Fruit fly (Drosophila melanogaster) whole organism, embryonic: ENCODE data around the gene salm.
A peak's percentile ranks its signal among the peaks of the same experiment; 100 is the strongest.

Source experiments
- BtbVII ChIP-seq: fragments of 200-800 bp; sonication (Bioruptor generic); optimal IDR thresholded peaks from 3 replicates; lab custom pipeline; 2017; ENCODE audit warnings: missing biosample characterization, mild to moderate bottlenecking, missing genetic modification characterization
- CG10147 ChIP-seq: fragments of 200-800 bp; sonication (Bioruptor generic); optimal IDR thresholded peaks from 2 replicates; lab custom pipeline; 2019; ENCODE audit warnings: missing biosample characterization, mild to moderate bottlenecking, missing genetic modification characterization, moderate library complexity
- CG10321 ChIP-seq: fragments of 200-800 bp; sonication (Bioruptor generic); IDR thresholded peaks from 2 replicates; pipeline ENCODE4 v1.3.6; 2022; ENCODE audit warnings: missing biosample characterization, missing genetic modification characterization
- CG10366 ChIP-seq: fragments of 200-800 bp; sonication (Bioruptor generic); IDR thresholded peaks from 2 replicates; pipeline ENCODE4 v1.3.6; 2022; ENCODE audit warnings: missing biosample characterization, missing genetic modification characterization
- CG10959 ChIP-seq: fragments of 200-800 bp; sonication (Bioruptor generic); IDR thresholded peaks from 2 replicates; pipeline ENCODE4 v1.3.6; 2022; ENCODE audit warnings: missing biosample characterization, missing genetic modification characterization
- CG13123 ChIP-seq: fragments of 200-800 bp; sonication (Bioruptor generic); optimal IDR thresholded peaks from 2 replicates; lab custom pipeline; 2016; ENCODE audit warnings: missing biosample characterization, missing genetic modification characterization
- CG14860 ChIP-seq: fragments of 200-800 bp; sonication (Bioruptor generic); IDR thresholded peaks from 3 replicates; pipeline ENCODE4 v1.3.6; 2022; ENCODE audit warnings: missing biosample characterization, missing genetic modification characterization; ENCODE audit not compliant: partially characterized antibody
- CG14965 ChIP-seq: fragments of 200-800 bp; sonication (Bioruptor generic); optimal IDR thresholded peaks from 2 replicates; lab custom pipeline; 2016; ENCODE audit warnings: missing biosample characterization, missing genetic modification characterization, borderline replicate concordance
- CG15479 ChIP-seq: fragments of 200-800 bp; sonication (Bioruptor generic); optimal IDR thresholded peaks from 3 replicates; lab custom pipeline; 2019; ENCODE audit warnings: missing biosample characterization, mild to moderate bottlenecking, missing genetic modification characterization, moderate library complexity
- CG17186 ChIP-seq: fragments of 200-800 bp; sonication (Bioruptor generic); optimal IDR thresholded peaks from 3 replicates; lab custom pipeline; 2017; ENCODE audit warnings: missing biosample characterization, missing genetic modification reagents, missing genetic modification characterization
- CG17568 ChIP-seq: fragments of 200-800 bp; sonication (Bioruptor generic); optimal IDR thresholded peaks from 2 replicates; lab custom pipeline; 2018; ENCODE audit warnings: missing biosample characterization, mild to moderate bottlenecking, missing genetic modification characterization, moderate library complexity
- CG18619 ChIP-seq: fragments of 200-800 bp; sonication (Bioruptor generic); optimal IDR thresholded peaks from 3 replicates; lab custom pipeline; 2017; ENCODE audit warnings: missing biosample characterization, mild to moderate bottlenecking, missing genetic modification characterization
- CG30020 ChIP-seq: fragments of 200-800 bp; optimal IDR thresholded peaks from 2 replicates; lab custom pipeline; 2019; ENCODE audit warnings: missing biosample characterization, mild to moderate bottlenecking, missing genetic modification characterization, moderate library complexity
- CG31441 ChIP-seq: fragments of 200-800 bp; sonication (Bioruptor generic); IDR thresholded peaks from 2 replicates; pipeline ENCODE4 v1.3.6; 2022; ENCODE audit warnings: missing biosample characterization, missing genetic modification characterization
- CG3407 ChIP-seq: fragments of 200-800 bp; sonication (Bioruptor generic); optimal IDR thresholded peaks from 2 replicates; lab custom pipeline; 2018; ENCODE audit warnings: missing biosample characterization, mild to moderate bottlenecking, missing genetic modification characterization
- CG34224 ChIP-seq: fragments of 200-800 bp; sonication (Bioruptor generic); IDR thresholded peaks from 3 replicates; pipeline ENCODE4 v1.3.6; 2022; ENCODE audit warnings: missing biosample characterization, missing genetic modification characterization; ENCODE audit not compliant: partially characterized antibody
- CG43689 ChIP-seq: fragments of 200-800 bp; sonication (Bioruptor generic); IDR thresholded peaks from 2 replicates; pipeline ENCODE4 v1.3.6; 2022; ENCODE audit warnings: missing biosample characterization, missing genetic modification characterization
- CG4424 ChIP-seq: fragments of 200-800 bp; sonication (Bioruptor generic); optimal IDR thresholded peaks from 3 replicates; lab custom pipeline; 2016; ENCODE audit warnings: missing biosample characterization, missing genetic modification characterization
- CG4730 ChIP-seq: fragments of 200-800 bp; sonication (Bioruptor generic); IDR thresholded peaks from 2 replicates; pipeline ENCODE4 v1.3.6; 2022; ENCODE audit warnings: missing biosample characterization, missing genetic modification characterization
- CG5953 ChIP-seq: fragments of 200-800 bp; sonication (Bioruptor generic); IDR thresholded peaks from 2 replicates; pipeline ENCODE4 v1.3.6; 2022; ENCODE audit warnings: missing biosample characterization, missing genetic modification characterization
- CG6854 ChIP-seq: fragments of 200-800 bp; sonication (Bioruptor generic); optimal IDR thresholded peaks from 3 replicates; lab custom pipeline; 2017; ENCODE audit warnings: missing biosample characterization, mild to moderate bottlenecking, missing genetic modification characterization
- CG7556 ChIP-seq: fragments of 200-800 bp; sonication (Bioruptor generic); optimal IDR thresholded peaks from 2 replicates; lab custom pipeline; 2017; ENCODE audit warnings: missing biosample characterization, mild to moderate bottlenecking, missing genetic modification characterization
- CG8359 ChIP-seq: fragments of 200-800 bp; sonication (Bioruptor generic); optimal IDR thresholded peaks from 2 replicates; lab custom pipeline; 2017; ENCODE audit warnings: missing biosample characterization, mild to moderate bottlenecking, missing genetic modification characterization, borderline replicate concordance
- CG9727 ChIP-seq: fragments of 200-800 bp; sonication (Bioruptor generic); optimal IDR thresholded peaks from 3 replicates; lab custom pipeline; 2017; ENCODE audit warnings: missing biosample characterization, mild to moderate bottlenecking, missing genetic modification characterization
- CoRest ChIP-seq: fragments of 200-800 bp; sonication (Bioruptor generic); optimal IDR thresholded peaks from 3 replicates; lab custom pipeline; 2018; ENCODE audit warnings: missing biosample characterization, mild to moderate bottlenecking, missing genetic modification characterization, moderate library complexity
- Dad ChIP-seq: fragments of 200-800 bp; sonication (Bioruptor generic); optimal IDR thresholded peaks from 3 replicates; lab custom pipeline; 2016; ENCODE audit warnings: missing biosample characterization, missing genetic modification characterization
- E2f1 ChIP-seq: fragments of 200-800 bp; sonication (Bioruptor generic); IDR thresholded peaks from 2 replicates; pipeline ENCODE4 v1.3.6; 2022; ENCODE audit warnings: missing biosample characterization, missing genetic modification characterization
- Elba2 ChIP-seq: fragments of 200-800 bp; sonication (Bioruptor generic); optimal IDR thresholded peaks from 3 replicates; lab custom pipeline; 2016; ENCODE audit warnings: missing biosample characterization, missing genetic modification characterization
- H15 ChIP-seq: fragments of 200-800 bp; sonication (Bioruptor generic); IDR thresholded peaks from 3 replicates; pipeline ENCODE4 v1.3.6; 2022; ENCODE audit warnings: missing biosample characterization, missing genetic modification characterization
- Sox100B ChIP-seq: fragments of 200-800 bp; sonication (Bioruptor generic); optimal IDR thresholded peaks from 3 replicates; lab custom pipeline; 2018; ENCODE audit warnings: missing biosample characterization, mild to moderate bottlenecking, missing genetic modification characterization
- Stat92E ChIP-seq, 3 experiments: fragments of >200 bp in 2 of 3; fragments of 200-800 bp in 1 of 3; sonication (Bioruptor generic) in 1 of 3; optimal IDR thresholded peaks; 2 replicates each; lab custom pipeline; 2017 to 2019; ENCODE audit warnings: missing biosample characterization in 3 of 3, missing genetic modification characterization in 3 of 3, mild to moderate bottlenecking in 1 of 3, moderate library complexity in 1 of 3
- Usf ChIP-seq: fragments of 200-800 bp; sonication (Bioruptor generic); optimal IDR thresholded peaks from 2 replicates; lab custom pipeline; 2017; ENCODE audit warnings: missing genotype, missing biosample characterization, missing genetic modification characterization
- Xrp1 ChIP-seq: fragments of 200-800 bp; sonication (Bioruptor generic); IDR thresholded peaks from 2 replicates; pipeline ENCODE4 v1.3.6; 2022; ENCODE audit warnings: missing biosample characterization, missing genetic modification characterization
- ac ChIP-seq: fragments of 200-800 bp; sonication (Bioruptor generic); optimal IDR thresholded peaks from 3 replicates; lab custom pipeline; 2017; ENCODE audit warnings: missing biosample characterization, mild to moderate bottlenecking, missing genetic modification characterization
- ase ChIP-seq: fragments of 200-800 bp; sonication (Bioruptor generic); IDR thresholded peaks from 3 replicates; pipeline ENCODE4 v1.3.6; 2022; ENCODE audit warnings: missing biosample characterization, missing genetic modification characterization
- ash1 ChIP-seq: fragments of 200-800 bp; sonication (Bioruptor generic); optimal IDR thresholded peaks from 2 replicates; lab custom pipeline; 2018; ENCODE audit warnings: missing biosample characterization, mild to moderate bottlenecking, missing genetic modification characterization
- bab2 ChIP-seq: fragments of 200-800 bp; sonication (Bioruptor generic); optimal IDR thresholded peaks from 2 replicates; lab custom pipeline; 2016; ENCODE audit warnings: missing biosample characterization, missing genetic modification characterization
- chinmo ChIP-seq: fragments of 200-800 bp; sonication (Bioruptor generic); IDR thresholded peaks from 4 replicates; pipeline ENCODE4 v1.3.6; 2022; ENCODE audit warnings: missing biosample characterization, missing genetic modification characterization; ENCODE audit not compliant: partially characterized antibody
- ftz-f1 ChIP-seq: fragments of 200-800 bp; sonication (Bioruptor generic); optimal IDR thresholded peaks from 2 replicates; lab custom pipeline; 2016; ENCODE audit warnings: missing biosample characterization, missing genetic modification characterization
- gem ChIP-seq: fragments of 200-800 bp; sonication (Bioruptor generic); optimal IDR thresholded peaks from 2 replicates; lab custom pipeline; 2019; ENCODE audit warnings: missing biosample characterization, mild to moderate bottlenecking, missing genetic modification characterization, moderate library complexity
- her ChIP-seq: fragments of 200-800 bp; sonication (Bioruptor generic); optimal IDR thresholded peaks from 2 replicates; lab custom pipeline; 2016; ENCODE audit warnings: missing biosample characterization, missing genetic modification characterization
- klu ChIP-seq: fragments of 200-800 bp; sonication (Bioruptor generic); IDR thresholded peaks from 2 replicates; pipeline ENCODE4 v1.3.6; 2022; ENCODE audit warnings: missing biosample characterization, missing genetic modification characterization
- kni ChIP-seq: fragments of 200-800 bp; sonication (Bioruptor generic); optimal IDR thresholded peaks from 3 replicates; lab custom pipeline; 2017; ENCODE audit warnings: mild to moderate bottlenecking, missing biosample characterization, missing genetic modification reagents, missing genetic modification characterization
- lilli ChIP-seq: fragments of 200-800 bp; sonication (Bioruptor generic); optimal IDR thresholded peaks from 3 replicates; lab custom pipeline; 2016; ENCODE audit warnings: missing biosample characterization, missing genetic modification characterization
- otp ChIP-seq: fragments of 200-800 bp; sonication (Bioruptor generic); IDR thresholded peaks from 3 replicates; pipeline ENCODE4, ENCODE4 v1.3.6; 2022; ENCODE audit warnings: missing biosample characterization, missing genetic modification characterization
- psq ChIP-seq: fragments of 200-800 bp; sonication (Bioruptor generic); optimal IDR thresholded peaks from 2 replicates; lab custom pipeline; 2017; ENCODE audit warnings: missing biosample characterization, missing genetic modification characterization
- sob ChIP-seq: fragments of 200-800 bp; sonication (Bioruptor generic); IDR thresholded peaks from 2 replicates; pipeline ENCODE4 v1.3.6; 2022; ENCODE audit warnings: missing biosample characterization, missing genetic modification characterization
- tap ChIP-seq: fragments of 200-800 bp; optimal IDR thresholded peaks from 3 replicates; lab custom pipeline; 2019; ENCODE audit warnings: missing biosample characterization, mild to moderate bottlenecking, missing genetic modification characterization, moderate library complexity
- vnd ChIP-seq: fragments of 200-800 bp; sonication (Bioruptor generic); IDR thresholded peaks from 3 replicates; pipeline ENCODE4 v1.3.6; 2022; ENCODE audit warnings: missing biosample characterization, missing genetic modification characterization; ENCODE audit not compliant: partially characterized antibody

The salm gene

DNA sequence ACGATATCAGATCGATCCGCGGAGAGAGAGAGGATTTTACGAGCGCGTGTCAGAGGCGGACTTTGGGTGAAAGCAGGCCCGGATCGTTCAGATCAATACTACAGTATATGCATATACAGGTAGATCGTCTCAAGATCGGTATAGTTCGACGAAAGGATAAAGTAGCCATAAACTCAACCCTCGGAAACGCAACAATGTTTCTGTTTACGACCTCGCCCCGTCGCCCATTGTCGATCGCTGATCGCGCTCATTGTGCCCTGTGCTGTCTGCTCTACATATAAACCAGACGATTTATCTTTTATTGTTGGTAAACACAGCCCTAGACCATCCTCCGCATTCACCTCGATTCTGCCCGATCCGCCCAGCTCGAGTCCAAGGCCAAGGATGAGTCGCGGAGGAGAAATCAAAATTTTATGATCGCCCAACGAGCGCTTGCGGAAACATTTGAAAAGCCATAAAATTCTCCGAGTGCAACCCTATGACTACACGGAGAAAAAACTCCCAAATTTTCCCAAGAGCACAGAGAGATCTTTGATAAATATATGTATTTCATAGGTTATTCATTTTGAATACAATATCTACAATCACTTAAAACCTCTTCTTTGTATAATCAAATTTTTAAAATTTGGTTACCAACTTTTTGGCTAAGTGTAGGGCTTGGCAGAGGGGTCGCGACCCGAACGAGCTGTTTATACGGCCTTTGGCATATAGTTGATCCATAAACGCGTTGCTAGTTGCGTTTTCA, 7.4 kb upstream of the salm start (continued):
- TF ChIP-seq CG31441 (GFP tag; lab: Robert Waterston, UW) (peak; percentile 71), CG43689 (GFP tag; lab: Robert Waterston, UW) (no peak), Stat92E (GFP tag; optimal IDR thresholded peaks at IDR 0.05; lab: Kevin White, UChicago) (no peak), chinmo (GFP tag; lab: Robert Waterston, UW) (no peak), CG18619 (GFP tag; lab: Kevin White, UChicago) (no peak), Sox100B (peak; percentile 16), Dad (GFP tag; lab: Kevin White, UChicago) (peak; percentile 12), Elba2 (GFP tag; lab: Kevin White, UChicago) (peak; percentile 34), psq (GFP tag; lab: Kevin White, UChicago) (no peak), CG10959 (GFP tag; lab: Robert Waterston, UW) (peak; percentile 77), kni (GFP tag; lab: Kevin White, UChicago) (no peak), CG30020 (tag; lab: Kevin White, UChicago) (no peak), otp (GFP tag; lab: Robert Waterston, UW) (peak; percentile 71; the same call in 1 of the 3 replicates), tap (no peak), CG10366 (GFP tag; lab: Robert Waterston, UW) (peak; percentile 29; the same call in 1 of the 2 replicates), CG7556 (peak; percentile 53), sob (GFP tag; lab: Robert Waterston, UW) (no peak), CoRest (tag; lab: Kevin White, UChicago) (peak; percentile 66), Usf (GFP tag; lab: Kevin White, UChicago) (peak; percentile 60), CG8359 (GFP tag; lab: Kevin White, UChicago) (peak; percentile 52), CG10321 (no peak), CG15479 (GFP tag; lab: Kevin White, UChicago) (peak; percentile 22), lilli (GFP tag; lab: Kevin White, UChicago) (peak; percentile 47), CG4424 (GFP tag; lab: Kevin White, UChicago) (peak; percentile 73), ac (GFP tag; lab: Kevin White, UChicago) (peak; percentile 83), H15 (no peak), CG13123 (GFP tag; lab: Kevin White, UChicago) (peak; percentile 22), ase (peak; percentile 21; the same call in 1 of the 3 replicates), CG14860 (no peak), bab2 (GFP tag; lab: Kevin White, UChicago) (peak; percentile 22), CG5953 (no peak), ash1 (GFP tag; lab: Kevin White, UChicago) (no peak), CG17186 (GFP tag; lab: Kevin White, UChicago) (no peak), E2f1 (GFP tag; lab: Robert Waterston, UW) (no peak), CG10147 (no peak), CG14965 (no peak), CG34224 (no peak), her (no peak), CG6854 (GFP tag; lab: Kevin White, UChicago) (no peak), CG3407 (GFP tag; lab: Kevin White, UChicago) (peak; percentile 33), CG4730 (GFP tag; lab: Robert Waterston, UW) (no peak), CG17568 (GFP tag; lab: Kevin White, UChicago) (no peak), Xrp1 (peak; percentile 82), ftz-f1 (GFP tag; lab: Kevin White, UChicago) (no peak), BtbVII (no peak), vnd (no peak), gem (tag; lab: Kevin White, UChicago) (peak; percentile 82), CG9727 (GFP tag; lab: Kevin White, UChicago) (peak; percentile 83), klu (GFP tag; lab: Robert Waterston, UW) (no peak)
